Fruit fly (Drosophila melanogaster) whole organism, prepupa: ENCODE results near the gene pico.

ENCODE experiments used
- Blimp-1 ChIP-seq: fragments of 200-800 bp; sonication (Bioruptor generic); optimal IDR thresholded peaks from 3 replicates; lab custom pipeline; 2017; ENCODE audit warnings: missing biosample characterization, missing genetic modification characterization, mild to moderate bottlenecking, moderate library complexity, missing genetic modification reagents
- CG10631 ChIP-seq: fragments of 200-800 bp; sonication (Bioruptor generic); optimal IDR thresholded peaks from 2 replicates; lab custom pipeline; 2016; ENCODE audit warnings: missing biosample characterization, missing genetic modification characterization
- CG11294 ChIP-seq: fragments of 200-800 bp; sonication (Bioruptor generic); IDR thresholded peaks from 2 replicates; pipeline ENCODE4 v1.3.6; 2022; ENCODE audit warnings: missing biosample characterization, missing genetic modification characterization
- CG11762 ChIP-seq: fragments of 200-800 bp; sonication (Bioruptor generic); optimal IDR thresholded peaks from 3 replicates; lab custom pipeline; 2016; ENCODE audit warnings: missing biosample characterization, missing genetic modification characterization; ENCODE audit not compliant: insufficient read depth
- CG15336 ChIP-seq: fragments of 200-800 bp; sonication (Bioruptor generic); IDR thresholded peaks from 2 replicates; pipeline ENCODE4 v1.3.6; 2022; ENCODE audit warnings: missing biosample characterization, missing genetic modification characterization
- CG16779 ChIP-seq: fragments of 200-800 bp; sonication (Bioruptor generic); optimal IDR thresholded peaks from 3 replicates; lab custom pipeline; 2017; ENCODE audit warnings: missing biosample characterization, mild to moderate bottlenecking, missing genetic modification characterization
- CG3032 ChIP-seq: fragments of 200-800 bp; optimal IDR thresholded peaks from 2 replicates; lab custom pipeline; 2019; ENCODE audit warnings: missing biosample characterization, mild to moderate bottlenecking, missing genetic modification characterization, moderate library complexity
- CG31627 ChIP-seq: fragments of 200-800 bp; sonication (Bioruptor generic); optimal IDR thresholded peaks from 3 replicates; lab custom pipeline; 2016; ENCODE audit warnings: missing biosample characterization, missing genetic modification characterization
- CG32006 ChIP-seq: fragments of 200-800 bp; sonication (Bioruptor generic); optimal IDR thresholded peaks from 3 replicates; lab custom pipeline; 2017; ENCODE audit warnings: missing biosample characterization, mild to moderate bottlenecking, missing genetic modification characterization
- CG3919 ChIP-seq: fragments of 200-800 bp; sonication (Bioruptor generic); optimal IDR thresholded peaks from 3 replicates; lab custom pipeline; 2016; ENCODE audit warnings: missing biosample characterization, missing genetic modification characterization
- CG4318 ChIP-seq: fragments of 200-800 bp; sonication (Bioruptor generic); optimal IDR thresholded peaks from 3 replicates; lab custom pipeline; 2017; ENCODE audit warnings: missing biosample characterization, mild to moderate bottlenecking, missing genetic modification characterization
- CG6163 ChIP-seq: fragments of 200-800 bp; sonication (Bioruptor generic); IDR thresholded peaks from 3 replicates; pipeline ENCODE4 v1.3.6; 2022; ENCODE audit warnings: missing biosample characterization, missing genetic modification characterization
- CG6792 ChIP-seq: fragments of 200-800 bp; sonication (Bioruptor generic); optimal IDR thresholded peaks from 3 replicates; lab custom pipeline; 2016; ENCODE audit warnings: missing biosample characterization, missing genetic modification characterization
- CG6808 ChIP-seq: fragments of 200-800 bp; sonication (Bioruptor generic); optimal IDR thresholded peaks from 3 replicates; lab custom pipeline; 2017; ENCODE audit warnings: missing biosample characterization, missing genetic modification characterization, mild to moderate bottlenecking, moderate library complexity, missing genetic modification reagents
- CG6854 ChIP-seq: fragments of 200-800 bp; sonication (Bioruptor generic); optimal IDR thresholded peaks from 2 replicates; lab custom pipeline; 2017; ENCODE audit warnings: missing biosample characterization, mild to moderate bottlenecking, missing genetic modification characterization
- CG8119 ChIP-seq: fragments of 200-800 bp; sonication (Bioruptor generic); IDR thresholded peaks from 3 replicates; pipeline ENCODE4 v1.3.6; 2022; ENCODE audit warnings: missing biosample characterization, missing genetic modification characterization
- CG8319 ChIP-seq: fragments of 200-800 bp; sonication (Bioruptor generic); optimal IDR thresholded peaks from 3 replicates; lab custom pipeline; 2016; ENCODE audit warnings: missing biosample characterization, missing genetic modification characterization
- CG8632 ChIP-seq: fragments of 200-800 bp; sonication (Bioruptor generic); optimal IDR thresholded peaks from 3 replicates; lab custom pipeline; 2016; ENCODE audit warnings: missing biosample characterization, missing genetic modification characterization
- CG9139 ChIP-seq: fragments of 200-800 bp; sonication (Bioruptor generic); optimal IDR thresholded peaks from 3 replicates; lab custom pipeline; 2017; ENCODE audit warnings: missing biosample characterization, mild to moderate bottlenecking, missing genetic modification characterization
- Eip75B ChIP-seq: fragments of 200-800 bp; sonication (Bioruptor generic); optimal IDR thresholded peaks from 3 replicates; lab custom pipeline; 2016; ENCODE audit warnings: missing biosample characterization, missing genetic modification characterization
- Eip93F ChIP-seq: fragments of 200-800 bp; sonication (Bioruptor generic); optimal IDR thresholded peaks from 2 replicates; lab custom pipeline; 2016; ENCODE audit warnings: missing biosample characterization, mild to moderate bottlenecking, missing genetic modification characterization
- Ets21C ChIP-seq: fragments of 200-800 bp; sonication (Bioruptor generic); optimal IDR thresholded peaks from 3 replicates; lab custom pipeline; 2016; ENCODE audit warnings: missing biosample characterization, missing genetic modification characterization
- Ets96B ChIP-seq: fragments of 200-800 bp; optimal IDR thresholded peaks from 2 replicates; lab custom pipeline; 2019; ENCODE audit warnings: missing biosample characterization, mild to moderate bottlenecking, missing genetic modification characterization, moderate library complexity
- Gug ChIP-seq: fragments of 200-800 bp; sonication (Bioruptor generic); IDR thresholded peaks from 2 replicates; pipeline ENCODE4 v1.3.6; 2022; ENCODE audit warnings: missing biosample characterization, missing genetic modification characterization
- Hr38 ChIP-seq: sonication (Bioruptor generic); optimal IDR thresholded peaks from 2 replicates; lab custom pipeline; 2016; ENCODE audit warnings: missing biosample characterization, missing genetic modification characterization
- Hr39 ChIP-seq: fragments of 200-800 bp; sonication (Bioruptor generic); optimal IDR thresholded peaks from 2 replicates; lab custom pipeline; 2016; ENCODE audit warnings: missing biosample characterization, missing genetic modification characterization
- Hr4 ChIP-seq: fragments of 200-800 bp; sonication (Bioruptor generic); optimal IDR thresholded peaks from 3 replicates; lab custom pipeline; 2016; ENCODE audit warnings: missing biosample characterization, missing genetic modification characterization
- Lpt ChIP-seq: fragments of 200-800 bp; sonication (Bioruptor generic); optimal IDR thresholded peaks from 3 replicates; lab custom pipeline; 2016; ENCODE audit warnings: missing biosample characterization, missing genetic modification characterization
- Met ChIP-seq: fragments of 200-800 bp; sonication (Bioruptor generic); optimal IDR thresholded peaks from 3 replicates; lab custom pipeline; 2016; ENCODE audit warnings: missing biosample characterization, missing genetic modification characterization
- OdsH ChIP-seq: fragments of 200-800 bp; sonication (Bioruptor generic); optimal IDR thresholded peaks from 3 replicates; lab custom pipeline; 2016; ENCODE audit warnings: missing biosample characterization, missing genetic modification characterization
- Smox ChIP-seq: fragments of 200-800 bp; sonication (Bioruptor generic); optimal IDR thresholded peaks from 3 replicates; lab custom pipeline; 2016; ENCODE audit warnings: missing biosample characterization, missing genetic modification characterization
- Sox102F ChIP-seq: fragments of 200-800 bp; sonication (Bioruptor generic); optimal IDR thresholded peaks from 2 replicates; lab custom pipeline; 2016; ENCODE audit warnings: missing biosample characterization, mild to moderate bottlenecking, missing genetic modification characterization
- Sox14 ChIP-seq: fragments of 200-800 bp; sonication (Bioruptor generic); optimal IDR thresholded peaks from 3 replicates; lab custom pipeline; 2016; ENCODE audit warnings: missing biosample characterization, missing genetic modification characterization
- achi ChIP-seq: fragments of 200-800 bp; sonication (Bioruptor generic); optimal IDR thresholded peaks from 3 replicates; lab custom pipeline; 2016; ENCODE audit warnings: missing biosample characterization, missing genetic modification characterization
- dsx ChIP-seq: fragments of 200-800 bp; optimal IDR thresholded peaks from 3 replicates; lab custom pipeline; 2019; ENCODE audit warnings: missing biosample characterization, mild to moderate bottlenecking, missing genetic modification characterization, moderate library complexity; ENCODE audit not compliant: poor library complexity, severe bottlenecking
- esn ChIP-seq: fragments of 200-800 bp; sonication (Bioruptor generic); optimal IDR thresholded peaks from 2 replicates; lab custom pipeline; 2016; ENCODE audit warnings: missing biosample characterization, mild to moderate bottlenecking, missing genetic modification characterization, moderate library complexity
- lz ChIP-seq: fragments of 200-800 bp; sonication (Bioruptor generic); optimal IDR thresholded peaks from 3 replicates; lab custom pipeline; 2016; ENCODE audit warnings: missing biosample characterization, missing genetic modification characterization
- net ChIP-seq: fragments of 200-800 bp; sonication (Bioruptor generic); optimal IDR thresholded peaks from 3 replicates; lab custom pipeline; 2016; ENCODE audit warnings: missing biosample characterization, missing genetic modification characterization
- pdm3 ChIP-seq: fragments of 200-800 bp; sonication (Bioruptor generic); optimal IDR thresholded peaks from 3 replicates; lab custom pipeline; 2016; ENCODE audit warnings: missing biosample characterization, missing genetic modification characterization
- salr ChIP-seq, 2 experiments: fragments of 200-800 bp; sonication (Bioruptor generic); optimal IDR thresholded peaks; 3 replicates each; lab custom pipeline; 2016 to 2018; ENCODE audit warnings: missing biosample characterization in 2 of 2, missing genetic modification characterization in 2 of 2, mild to moderate bottlenecking in 1 of 2
- spab ChIP-seq: fragments of 200-800 bp; sonication (Bioruptor generic); optimal IDR thresholded peaks from 2 replicates; lab custom pipeline; 2017; ENCODE audit warnings: missing biosample characterization, mild to moderate bottlenecking, missing genetic modification characterization, missing genetic modification reagents
- svp ChIP-seq: fragments of 200-800 bp; sonication (Bioruptor generic); peaks from one replicate; lab custom pipeline; 2016; ENCODE audit warnings: missing biosample characterization, missing genetic modification characterization
- topi ChIP-seq: fragments of 200-800 bp; sonication (Bioruptor generic); optimal IDR thresholded peaks from 3 replicates; lab custom pipeline; 2016; ENCODE audit warnings: missing biosample characterization, missing genetic modification characterization
- vri ChIP-seq: fragments of 200-800 bp; sonication (Bioruptor generic); optimal IDR thresholded peaks from 3 replicates; lab custom pipeline; 2016; ENCODE audit warnings: missing biosample characterization, mild to moderate bottlenecking, missing genetic modification characterization

The pico gene

dm6 chrX:19886936-19887934 is 35.4 kb upstream of the pico start (continued):
- TF ChIP-seq Sox14 (GFP tag; lab: Kevin White, UChicago) (peak; percentile 56), CG8319 (GFP tag; lab: Kevin White, UChicago) (no peak), Lpt (peak; percentile 15), lz (GFP tag; lab: Kevin White, UChicago) (peak; percentile 6), Hr38 (GFP tag; lab: Kevin White, UChicago) (no peak), vri (GFP tag; lab: Kevin White, UChicago) (peak; percentile 95), Sox102F (GFP tag; lab: Kevin White, UChicago) (no peak), CG8632 (peak; percentile 20), spab (peak; percentile 51), CG6792 (GFP tag; lab: Kevin White, UChicago) (peak; percentile 16), CG3032 (tag; lab: Kevin White, UChicago) (no peak), CG15336 (GFP tag; lab: Robert Waterston, UW) (peak; percentile 69), Eip93F (GFP tag; lab: Kevin White, UChicago) (peak; percentile 40), Met (GFP tag; lab: Kevin White, UChicago) (no peak), Ets96B (no peak), Gug (GFP tag; lab: Robert Waterston, UW) (0 out of 2 replicates have a peak, but pooled peaks have one; percentile 33), CG11762 (GFP tag; lab: Kevin White, UChicago) (peak; percentile 55), Ets21C (GFP tag; lab: Kevin White, UChicago) (no peak), CG16779 (peak; percentile 72), Hr4 (GFP tag; lab: Kevin White, UChicago) (no peak)

DNA sequence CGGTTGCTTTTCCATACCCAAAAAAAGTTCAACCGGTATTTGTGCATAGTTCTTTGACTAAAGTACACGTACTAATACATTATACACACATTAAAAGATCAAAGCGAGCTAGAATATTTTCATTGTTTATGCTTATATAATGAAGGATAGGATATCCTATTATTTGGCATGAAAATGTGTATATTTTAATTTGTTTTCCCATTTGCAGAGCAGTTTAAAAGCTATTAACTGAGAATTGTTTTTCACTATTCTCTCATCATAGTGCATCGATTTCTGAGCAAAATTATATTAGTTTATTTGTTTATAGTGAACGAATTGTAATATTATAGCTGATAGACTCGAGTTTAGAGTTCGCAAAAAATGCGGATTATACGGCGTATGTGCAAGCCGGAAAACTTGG is 34.7 kb upstream of the pico start:
- TF ChIP-seq pdm3 (GFP tag; lab: Kevin White, UChicago) (no peak), CG6792 (GFP tag; lab: Kevin White, UChicago) (no peak), CG32006 (GFP tag; lab: Kevin White, UChicago) (peak; percentile 24), Hr4 (GFP tag; lab: Kevin White, UChicago) (peak; percentile 3), Met (GFP tag; lab: Kevin White, UChicago) (no peak)

DNA sequence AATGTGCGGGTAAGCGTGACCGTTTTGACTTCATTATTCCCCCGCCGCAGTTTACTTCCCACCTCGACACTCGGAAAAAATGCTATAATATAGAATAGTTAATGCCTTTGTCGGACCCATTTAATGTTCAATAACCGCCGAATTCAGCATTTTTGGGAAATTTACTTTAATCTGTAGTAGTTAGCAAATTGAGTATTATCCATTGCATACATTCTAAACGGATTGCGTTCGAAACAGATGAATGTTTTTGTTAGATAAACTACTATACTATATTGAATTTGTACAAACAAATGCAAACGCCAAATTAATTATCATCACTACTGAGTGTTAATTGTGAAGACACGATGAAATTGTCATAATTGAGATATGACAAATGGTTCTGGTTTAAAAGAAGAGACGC is 32.3 kb upstream of the pico start:
- TF ChIP-seq CG8119 (GFP tag; lab: Robert Waterston, UW): no peak
- no peak for TF ChIP-seq Hr39 (GFP tag; lab: Kevin White, UChicago)
- TF ChIP-seq Ets96B: no peak
- no peak for TF ChIP-seq Eip93F (GFP tag; lab: Kevin White, UChicago)
- peak; percentile 69 for TF ChIP-seq CG32006 (GFP tag; lab: Kevin White, UChicago)
- TF ChIP-seq CG11294 (GFP tag; lab: Robert Waterston, UW): no peak
- TF ChIP-seq Sox14 (GFP tag; lab: Kevin White, UChicago): no peak
- TF ChIP-seq OdsH (GFP tag; lab: Kevin White, UChicago): peak; percentile 32
- no peak for TF ChIP-seq CG15336 (GFP tag; lab: Robert Waterston, UW)
- TF ChIP-seq CG3919 (GFP tag; lab: Kevin White, UChicago): peak; percentile 18
- peak; percentile 5 for TF ChIP-seq Smox (GFP tag; lab: Kevin White, UChicago)
- TF ChIP-seq Lpt: no peak
- peak in 1 of 2 experiments; percentile 9 for TF ChIP-seq salr (GFP tag; optimal IDR thresholded peaks at IDR 0.05; lab: Kevin White, UChicago)
- TF ChIP-seq lz (GFP tag; lab: Kevin White, UChicago): peak; percentile 16
- TF ChIP-seq esn (GFP tag; lab: Kevin White, UChicago): peak; percentile 24
- no peak for TF ChIP-seq dsx (GFP tag; lab: Kevin White, UChicago)
- no peak for TF ChIP-seq CG9139 (GFP tag; lab: Kevin White, UChicago)
- no peak for TF ChIP-seq CG31627 (GFP tag; lab: Kevin White, UChicago)
- TF ChIP-seq CG4318: peak; percentile 35
- TF ChIP-seq Blimp-1: no peak
- peak; percentile 25 for TF ChIP-seq CG6808 (GFP tag; lab: Kevin White, UChicago)
- TF ChIP-seq spab: no peak
- peak; percentile 7 for TF ChIP-seq topi (GFP tag; lab: Kevin White, UChicago)
- no peak for TF ChIP-seq Eip75B (GFP tag; lab: Kevin White, UChicago)
- TF ChIP-seq svp (GFP tag; lab: Kevin White, UChicago): no peak
- peak; percentile 4 for TF ChIP-seq CG3032 (tag; lab: Kevin White, UChicago)
- TF ChIP-seq CG10631: peak; percentile 8
- TF ChIP-seq CG6854 (GFP tag; lab: Kevin White, UChicago): no peak
- peak; percentile 30 for TF ChIP-seq achi
- TF ChIP-seq net (GFP tag; lab: Kevin White, UChicago): peak; percentile 25
- TF ChIP-seq CG6163 (GFP tag; lab: Robert Waterston, UW): no peak
- peak; percentile 20 for TF ChIP-seq CG6792 (GFP tag; lab: Kevin White, UChicago)
- TF ChIP-seq Hr4 (GFP tag; lab: Kevin White, UChicago): peak; percentile 26
